Fruit fly (Drosophila melanogaster) Kc167 (cell line): ENCODE results near the gene Fign.

Experiments used
- h ChIP-seq: fragments of >200 bp; optimal IDR thresholded peaks from 3 replicates; lab custom pipeline; 2018; ENCODE audit warnings: missing external identifiers
- insv ChIP-seq: fragments of >200 bp; optimal IDR thresholded peaks from 3 replicates; lab custom pipeline; 2018; ENCODE audit warnings: missing external identifiers
- psq ChIP-seq: fragments of >200 bp; optimal IDR thresholded peaks from 2 replicates; lab custom pipeline; 2017; ENCODE audit warnings: missing external identifiers

DNA sequence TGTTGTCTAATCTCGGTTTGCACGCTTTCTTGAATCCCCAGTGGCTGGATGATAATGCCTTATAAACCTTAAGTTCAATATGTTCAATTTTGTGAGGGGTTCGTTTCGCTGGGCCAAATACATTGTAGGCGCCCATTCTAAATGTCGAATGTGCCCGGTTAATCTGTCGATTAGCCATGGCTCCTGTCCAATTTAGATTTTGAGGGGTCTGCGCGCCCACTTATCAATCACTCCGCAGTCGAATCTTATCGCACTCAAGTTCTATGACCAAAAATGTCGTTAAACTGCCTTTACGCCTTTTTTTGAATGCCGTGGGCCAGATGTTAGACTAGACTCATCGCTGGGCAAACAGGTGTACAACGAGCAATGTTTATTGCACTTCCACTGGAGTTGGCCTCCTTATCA lies 21.6 kb downstream of the Fign start:
- TF ChIP-seq insv (lab: Kevin White, UChicago) (no peak), psq (lab: Kevin White, UChicago) (no peak), h (lab: Kevin White, UChicago) (no peak)
